Fruit fly (Drosophila melanogaster): ENCODE data around the gene CG7523.

CG7523 gene

DNA sequence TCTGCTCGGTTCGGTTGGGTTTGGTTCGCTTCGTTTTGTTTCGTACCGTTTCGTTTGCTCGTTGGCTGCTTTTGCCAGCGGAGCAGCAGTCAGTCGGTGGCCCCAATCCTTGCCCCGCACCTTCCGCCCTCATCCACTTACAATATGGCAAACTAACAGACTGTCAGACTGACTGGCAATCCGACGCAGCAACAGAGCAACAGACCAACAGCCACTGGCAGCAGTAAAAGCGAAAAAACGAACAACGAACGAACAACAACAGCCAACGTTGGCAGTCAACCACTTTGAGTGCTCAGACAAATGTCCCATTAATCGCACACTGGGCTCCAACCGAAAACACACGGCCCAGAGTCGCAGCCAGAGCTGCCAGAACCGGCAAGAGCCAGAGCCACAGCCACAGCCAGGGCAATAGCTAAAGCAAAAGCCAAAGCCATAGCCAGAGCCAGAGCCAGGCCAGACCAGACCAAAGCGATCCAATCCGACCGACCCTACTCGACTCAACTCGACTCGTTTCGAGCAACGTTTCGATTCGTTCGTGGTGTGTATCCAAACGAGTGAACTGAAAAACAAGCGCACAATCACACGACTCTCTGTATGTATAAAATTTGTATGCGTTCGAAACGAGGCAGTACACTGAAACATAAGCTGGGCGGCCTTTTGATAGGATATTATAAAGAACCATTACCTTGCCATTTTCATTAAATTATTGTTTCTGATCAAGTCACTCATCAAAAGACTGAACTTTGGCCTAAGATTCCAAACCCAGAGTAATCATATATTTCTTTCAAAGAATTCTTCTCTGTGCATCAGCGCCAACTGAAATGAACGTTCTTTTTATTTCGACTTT lies 33.2 kb upstream of the CG7523 start (continued):
- peak; percentile 99 for TF ChIP-seq caup (GFP tag; optimal IDR thresholded peaks at IDR 0.05; ENCODE audit: severe bottlenecking)
- no peak for TF ChIP-seq CG7963 (GFP tag; IDR thresholded peaks at IDR 0.05; ENCODE audit: partially characterized antibody)
- TF ChIP-seq CG6683 (GFP tag; optimal IDR thresholded peaks at IDR 0.05): peak; percentile 96
- peak; percentile 96 for TF ChIP-seq Ets97D (GFP tag; optimal IDR thresholded peaks at IDR 0.05)
- peak; percentile 69 for TF ChIP-seq stwl (tag; optimal IDR thresholded peaks at IDR 0.05)
- peak; percentile 98 for TF ChIP-seq CG9876 (GFP tag; optimal IDR thresholded peaks at IDR 0.05)
- no peak for TF ChIP-seq mld (GFP tag; IDR thresholded peaks at IDR 0.05; ENCODE audit: partially characterized antibody)
- TF ChIP-seq Spps (tag; optimal IDR thresholded peaks at IDR 0.05): peak; percentile 97
- TF ChIP-seq dmrt99B (tag; optimal IDR thresholded peaks at IDR 0.05): peak; percentile 99
- TF ChIP-seq unpg (GFP tag; optimal IDR thresholded peaks at IDR 0.05): peak; percentile 99
- TF ChIP-seq knrl (GFP tag; IDR thresholded peaks at IDR 0.05; ENCODE audit: partially characterized antibody): no peak
- peak; percentile 97 for TF ChIP-seq CG14710 (tag; optimal IDR thresholded peaks at IDR 0.05)
- peak; percentile 96 for TF ChIP-seq CG9437 (GFP tag; optimal IDR thresholded peaks at IDR 0.05)
- peak; percentile 99 for TF ChIP-seq gsb-n (tag; optimal IDR thresholded peaks at IDR 0.05)
- TF ChIP-seq CG12219 (GFP tag; optimal IDR thresholded peaks at IDR 0.05): peak; percentile 99
- TF ChIP-seq Blimp-1 (GFP tag; optimal IDR thresholded peaks at IDR 0.05): peak; percentile 98
- TF ChIP-seq CG1529 (GFP tag; optimal IDR thresholded peaks at IDR 0.05): peak; percentile 99
- peak; percentile 99 for TF ChIP-seq CG8944 (GFP tag; optimal IDR thresholded peaks at IDR 0.05)
- TF ChIP-seq CG11085 (GFP tag; IDR thresholded peaks at IDR 0.05): peak; percentile 97
- TF ChIP-seq emc (GFP tag; optimal IDR thresholded peaks at IDR 0.05): peak; percentile 98
- TF ChIP-seq CG33557 (GFP tag; optimal IDR thresholded peaks at IDR 0.05): peak; percentile 88
- TF ChIP-seq ab (GFP tag; optimal IDR thresholded peaks at IDR 0.05): peak; percentile 99
- peak; percentile 96 for TF ChIP-seq CG10959 (GFP tag; IDR thresholded peaks at IDR 0.05)
- TF ChIP-seq zen (tag; optimal IDR thresholded peaks at IDR 0.05): peak; percentile 95
- TF ChIP-seq gro (GFP tag; optimal IDR thresholded peaks at IDR 0.05): peak; percentile 99
- TF ChIP-seq unc-4 (GFP tag; IDR thresholded peaks at IDR 0.05; ENCODE audit: partially characterized antibody): no peak
- peak; percentile 99 for TF ChIP-seq Camta (GFP tag; optimal IDR thresholded peaks at IDR 0.05)
- TF ChIP-seq CG10147 (GFP tag; optimal IDR thresholded peaks at IDR 0.05): peak; percentile 97
- peak; percentile 96 for TF ChIP-seq CG3838 (GFP tag; optimal IDR thresholded peaks at IDR 0.05)
- TF ChIP-seq Aef1 (GFP tag; IDR thresholded peaks at IDR 0.05): peak; percentile 99
- peak; percentile 76; the same call in 2 of the 3 replicates for TF ChIP-seq z (GFP tag; IDR thresholded peaks at IDR 0.05)
- TF ChIP-seq Hey (tag; optimal IDR thresholded peaks at IDR 0.05): peak; percentile 80
- peak; percentile 99 for TF ChIP-seq CG33213 (GFP tag; optimal IDR thresholded peaks at IDR 0.05)
- TF ChIP-seq CG14965 (GFP tag; optimal IDR thresholded peaks at IDR 0.05; ENCODE audit: borderline replicate concordance): peak; percentile 92
- TF ChIP-seq ewg (GFP tag; optimal IDR thresholded peaks at IDR 0.05): peak; percentile 98
- peak; percentile 92 for TF ChIP-seq CG17186 (GFP tag; optimal IDR thresholded peaks at IDR 0.05)
- peak; percentile 97 for TF ChIP-seq CG6175 (GFP tag; IDR thresholded peaks at IDR 0.05)
- TF ChIP-seq ssp (GFP tag; IDR thresholded peaks at IDR 0.05): peak; percentile 94
- TF ChIP-seq sc (optimal IDR thresholded peaks at IDR 0.05): no peak
- TF ChIP-seq sc (GFP tag; optimal IDR thresholded peaks at IDR 0.05): peak; percentile 99
- TF ChIP-seq CG30020 (tag; optimal IDR thresholded peaks at IDR 0.05): peak; percentile 80
- TF ChIP-seq CG15011 (GFP tag; optimal IDR thresholded peaks at IDR 0.05): peak; percentile 98
- no peak for TF ChIP-seq CG6791 (GFP tag; IDR thresholded peaks at IDR 0.05; ENCODE audit: partially characterized antibody)
- peak; percentile 96 for TF ChIP-seq CkIIα-i1 (GFP tag; IDR thresholded peaks at IDR 0.05)
- peak; percentile 99 for TF ChIP-seq NfI (GFP tag; optimal IDR thresholded peaks at IDR 0.05)
- TF ChIP-seq chm (GFP tag; IDR thresholded peaks at IDR 0.05): peak; percentile 99
- TF ChIP-seq CG9215 (GFP tag; IDR thresholded peaks at IDR 0.05): peak; percentile 97
- TF ChIP-seq MESR4 (GFP tag; optimal IDR thresholded peaks at IDR 0.05): peak; percentile 86
